Worm (Caenorhabditis elegans): ENCODE data around the gene Y43F8B.20.
A peak's percentile ranks its signal among the peaks of the same experiment; 100 is the strongest.

The Y43F8B.20 gene

DNA sequence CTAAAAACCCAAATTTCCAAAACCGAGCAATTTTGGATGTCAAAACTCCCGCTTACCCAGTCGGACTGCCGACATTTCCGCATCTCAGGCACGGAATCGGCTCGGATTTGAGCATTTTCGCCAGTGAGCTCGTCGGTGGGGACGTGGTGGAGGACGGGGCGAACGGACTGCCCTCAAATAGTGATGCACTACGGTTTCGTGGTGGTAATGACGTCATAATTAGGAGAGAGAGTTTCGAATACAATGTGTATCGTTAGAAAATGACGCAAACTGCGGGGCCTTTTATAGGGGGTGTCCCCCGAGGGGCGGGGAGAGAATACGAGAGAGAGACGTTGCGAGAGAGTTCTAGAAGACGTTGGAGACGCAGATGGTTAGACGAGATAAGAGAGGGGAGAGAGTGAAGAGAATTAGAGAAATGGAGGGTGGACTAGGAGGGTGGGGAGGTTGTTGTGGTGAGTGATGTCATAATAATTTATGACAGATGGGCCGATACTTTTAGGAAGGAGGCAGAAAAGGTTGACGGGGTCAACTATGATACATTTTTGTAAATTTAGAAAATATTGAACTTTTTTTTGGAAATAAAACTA, 26.9 kb downstream of the Y43F8B.20 start (continued):
- TF ChIP-seq nfya-1 (tag; optimal IDR thresholded peaks at IDR 0.05; ENCODE audit: borderline replicate concordance, insufficient read depth) (no peak), ceh-27 (GFP tag; optimal IDR thresholded peaks at IDR 0.05) (peak; percentile 69), F52B5.7 (tag; optimal IDR thresholded peaks at IDR 0.05) (peak; percentile 67), ztf-26 (tag; optimal IDR thresholded peaks at IDR 0.05) (peak; percentile 96), athp-1 (tag; optimal IDR thresholded peaks at IDR 0.05) (peak; percentile 28), akir-1 (GFP tag; optimal IDR thresholded peaks at IDR 0.05) (no peak), cebp-1 (GFP tag; IDR thresholded peaks at IDR 0.05) (no peak; the same call in 1 of the 2 replicates), cebp-1 (tag; optimal IDR thresholded peaks at IDR 0.05) (peak; percentile 82), chd-7 (tag; optimal IDR thresholded peaks at IDR 0.05) (peak; percentile 93), lin-54 (GFP tag; optimal IDR thresholded peaks at IDR 0.05) (peak; percentile 67), Y56A3A.18 (GFP tag; IDR thresholded peaks at IDR 0.05) (0 out of 2 replicates have a peak, but pooled peaks have one; percentile 72), sdz-38 (tag; optimal IDR thresholded peaks at IDR 0.05) (no peak), F10E7.11 (tag; optimal IDR thresholded peaks at IDR 0.05) (peak; percentile 50), B0019.2 (GFP tag; conservative IDR thresholded peaks at IDR 0.05) (no peak), dpl-1 (GFP tag; optimal IDR thresholded peaks at IDR 0.05) (no peak), B0261.1 (tag; optimal IDR thresholded peaks at IDR 0.05) (peak; percentile 18), F33H1.4 (GFP tag; IDR thresholded peaks at IDR 0.05) (no peak), sea-2 (GFP tag; IDR thresholded peaks at IDR 0.05) (0 out of 2 replicates have a peak, but pooled peaks have one; percentile 42), gei-17 (GFP tag; optimal IDR thresholded peaks at IDR 0.05) (peak; percentile 82), madf-6 (GFP tag; IDR thresholded peaks at IDR 0.05) (peak; percentile 38; the same call in 1 of the 2 replicates), lsy-27 (tag; optimal IDR thresholded peaks at IDR 0.05; ENCODE audit: borderline replicate concordance, insufficient read depth) (no peak), pbrm-1 (GFP tag; IDR thresholded peaks at IDR 0.05) (peak; percentile 87; the same call in 1 of the 2 replicates), egl-18 (GFP tag; IDR thresholded peaks at IDR 0.05) (0 out of 2 replicates have a peak, but pooled peaks have one; percentile 18), hlh-26 (GFP tag; conservative IDR thresholded peaks at IDR 0.05) (0 out of 2 replicates have a peak, but pooled peaks have one; percentile 66), let-607 (tag; optimal IDR thresholded peaks at IDR 0.05) (peak in 1 of 2 experiments; percentile 63), ama-1 (optimal IDR thresholded peaks at IDR 0.05) (peak; percentile 89), ama-1 (GFP tag; optimal IDR thresholded peaks at IDR 0.05) (no peak), Y53F4B.3 (GFP tag; IDR thresholded peaks at IDR 0.05) (no peak), ztf-28 (GFP tag; IDR thresholded peaks at IDR 0.05) (no peak), him-1 (tag; optimal IDR thresholded peaks at IDR 0.05) (no peak), xnd-1 (tag; optimal IDR thresholded peaks at IDR 0.05) (no peak), lsl-1 (GFP tag; optimal IDR thresholded peaks at IDR 0.05) (no peak), ztf-25 (GFP tag; IDR thresholded peaks at IDR 0.05) (no peak), hrde-1 (tag; optimal IDR thresholded peaks at IDR 0.05; ENCODE audit: borderline replicate concordance) (no peak), lin-40 (tag; optimal IDR thresholded peaks at IDR 0.05) (peak; percentile 87), ceh-100 (GFP tag; IDR thresholded peaks at IDR 0.05) (peak; percentile 35; the same call in 1 of the 2 replicates), tlf-1 (GFP tag; optimal IDR thresholded peaks at IDR 0.05) (peak; percentile 45), rec-8 (tag; optimal IDR thresholded peaks at IDR 0.05) (no peak), tbp1 (GFP tag; optimal IDR thresholded peaks at IDR 0.05) (peak; percentile 68), D2030.7 (GFP tag; IDR thresholded peaks at IDR 0.05) (no peak), ZK185.1 (tag; optimal IDR thresholded peaks at IDR 0.05; ENCODE audit: poor library complexity, severe bottlenecking) (peak; percentile 38), F23B12.7 (tag; optimal IDR thresholded peaks at IDR 0.05; ENCODE audit: insufficient read depth) (no peak), K11D2.4 (GFP tag; IDR thresholded peaks at IDR 0.05) (peak; percentile 91), nfyb-1 (GFP tag; IDR thresholded peaks at IDR 0.05) (peak; percentile 94), nhr-27 (tag; optimal IDR thresholded peaks at IDR 0.05) (no peak), bed-1 (GFP tag; IDR thresholded peaks at IDR 0.05) (no peak), aptf-3 (GFP tag; IDR thresholded peaks at IDR 0.05) (no peak)

Data from whole organism, young adult.